Fruit fly (Drosophila melanogaster) whole organism, embryonic: Measurements from ENCODE around the gene CG34028.
A peak's percentile ranks its signal among the peaks of the same experiment; 100 is the strongest.

ENCODE experiments used
- CG10565 ChIP-seq: fragments of 200-800 bp; sonication (Bioruptor generic); optimal IDR thresholded peaks from 3 replicates; lab custom pipeline; 2016; ENCODE audit warnings: missing biosample characterization, mild to moderate bottlenecking, missing genetic modification characterization
- CG11398 ChIP-seq: fragments of 200-800 bp; sonication (Bioruptor generic); optimal IDR thresholded peaks from 2 replicates; lab custom pipeline; 2016; ENCODE audit warnings: missing biosample characterization, missing genetic modification characterization
- CG12236 ChIP-seq: fragments of 200-800 bp; sonication (Bioruptor generic); optimal IDR thresholded peaks from 2 replicates; lab custom pipeline; 2016; ENCODE audit warnings: missing biosample characterization, missing genetic modification characterization
- CG14965 ChIP-seq: fragments of 200-800 bp; sonication (Bioruptor generic); optimal IDR thresholded peaks from 2 replicates; lab custom pipeline; 2016; ENCODE audit warnings: missing biosample characterization, missing genetic modification characterization, borderline replicate concordance
- CG1602 ChIP-seq: fragments of 200-800 bp; sonication (Bioruptor generic); optimal IDR thresholded peaks from 3 replicates; lab custom pipeline; 2016; ENCODE audit warnings: missing biosample characterization, missing genetic modification characterization
- CG16815 ChIP-seq: fragments of 200-800 bp; sonication (Bioruptor generic); optimal IDR thresholded peaks from 3 replicates; lab custom pipeline; 2017; ENCODE audit warnings: missing biosample characterization, mild to moderate bottlenecking, missing genetic modification characterization
- CG18011 ChIP-seq: fragments of 200-800 bp; sonication (Bioruptor generic); optimal IDR thresholded peaks from 2 replicates; lab custom pipeline; 2017; ENCODE audit warnings: missing biosample characterization, missing genetic modification characterization, mild to moderate bottlenecking, moderate library complexity, missing genotype
- CG18619 ChIP-seq: fragments of 200-800 bp; sonication (Bioruptor generic); optimal IDR thresholded peaks from 3 replicates; lab custom pipeline; 2017; ENCODE audit warnings: missing biosample characterization, mild to moderate bottlenecking, missing genetic modification characterization
- CG2678 ChIP-seq: fragments of 200-800 bp; sonication (Bioruptor generic); optimal IDR thresholded peaks from 3 replicates; lab custom pipeline; 2019; ENCODE audit warnings: missing biosample characterization, mild to moderate bottlenecking, missing genetic modification characterization, moderate library complexity
- CG3163 ChIP-seq: fragments of 200-800 bp; sonication (Bioruptor generic); optimal IDR thresholded peaks from 3 replicates; lab custom pipeline; 2016; ENCODE audit warnings: missing biosample characterization, missing genetic modification characterization
- CG3995 ChIP-seq: fragments of 200-800 bp; sonication (Bioruptor generic); optimal IDR thresholded peaks from 3 replicates; lab custom pipeline; 2016; ENCODE audit warnings: missing biosample characterization, missing genetic modification characterization
- CG4424 ChIP-seq: fragments of 200-800 bp; sonication (Bioruptor generic); optimal IDR thresholded peaks from 3 replicates; lab custom pipeline; 2016; ENCODE audit warnings: missing biosample characterization, missing genetic modification characterization
- CG7987 ChIP-seq: fragments of 200-800 bp; sonication (Bioruptor generic); optimal IDR thresholded peaks from 2 replicates; lab custom pipeline; 2018; ENCODE audit warnings: missing biosample characterization, mild to moderate bottlenecking, missing genetic modification characterization, moderate library complexity
- CG9797 ChIP-seq: fragments of 200-800 bp; sonication (Bioruptor generic); optimal IDR thresholded peaks from 3 replicates; lab custom pipeline; 2018; ENCODE audit warnings: missing biosample characterization, mild to moderate bottlenecking, missing genetic modification characterization
- Chrac-16 ChIP-seq: fragments of 200-800 bp; sonication (Bioruptor generic); optimal IDR thresholded peaks from 3 replicates; lab custom pipeline; 2016; ENCODE audit warnings: missing biosample characterization, missing genetic modification characterization
- Dfd ChIP-seq, 2 experiments: fragments of >200 bp; optimal IDR thresholded peaks; 2 replicates each; lab custom pipeline; 2017; ENCODE audit warnings: missing biosample characterization in 2 of 2, missing genetic modification characterization in 2 of 2
- Dip2 ChIP-seq: fragments of 200-800 bp; sonication (Bioruptor generic); IDR thresholded peaks from 2 replicates; pipeline ENCODE4 v1.3.6; 2022; ENCODE audit warnings: missing biosample characterization, missing genetic modification characterization
- E2f2 ChIP-seq: fragments of 200-800 bp; sonication (Bioruptor generic); IDR thresholded peaks from 2 replicates; pipeline ENCODE4 v1.3.6; 2022; ENCODE audit warnings: missing biosample characterization, missing genetic modification characterization
- Gsc ChIP-seq: fragments of 200-800 bp; sonication (Bioruptor generic); IDR thresholded peaks from 2 replicates; pipeline ENCODE4 v1.3.6; 2022; ENCODE audit warnings: missing biosample characterization, missing genetic modification characterization
- H15 ChIP-seq: fragments of 200-800 bp; sonication (Bioruptor generic); IDR thresholded peaks from 3 replicates; pipeline ENCODE4 v1.3.6; 2022; ENCODE audit warnings: missing biosample characterization, missing genetic modification characterization
- HLHmδ ChIP-seq: fragments of 200-800 bp; sonication (Bioruptor generic); optimal IDR thresholded peaks from 2 replicates; lab custom pipeline; 2018; ENCODE audit warnings: missing biosample characterization, mild to moderate bottlenecking, missing genetic modification characterization, moderate library complexity
- Hand ChIP-seq: fragments of 200-800 bp; sonication (Bioruptor generic); optimal IDR thresholded peaks from 2 replicates; lab custom pipeline; 2017; ENCODE audit warnings: mild to moderate bottlenecking, missing biosample characterization, missing genetic modification reagents, missing genetic modification characterization
- Hmr ChIP-seq: fragments of 200-800 bp; sonication (Bioruptor generic); optimal IDR thresholded peaks from 3 replicates; lab custom pipeline; 2017; ENCODE audit warnings: mild to moderate bottlenecking, missing biosample characterization, missing genetic modification reagents, missing genetic modification characterization
- Hr39 ChIP-seq: fragments of >200 bp; optimal IDR thresholded peaks from 2 replicates; lab custom pipeline; 2017
- Oaz ChIP-seq: fragments of 200-800 bp; sonication (Bioruptor generic); IDR thresholded peaks from 2 replicates; pipeline ENCODE4 v1.3.6; 2022; ENCODE audit warnings: missing biosample characterization, missing genetic modification characterization
- Sox100B ChIP-seq: fragments of 200-800 bp; sonication (Bioruptor generic); optimal IDR thresholded peaks from 3 replicates; lab custom pipeline; 2018; ENCODE audit warnings: missing biosample characterization, mild to moderate bottlenecking, missing genetic modification characterization
- Tbp ChIP-seq: fragments of >200 bp; optimal IDR thresholded peaks from 2 replicates; lab custom pipeline; 2018; ENCODE audit warnings: missing biosample characterization, missing genetic modification characterization
- Vsx1 ChIP-seq: fragments of 200-800 bp; sonication (Bioruptor generic); optimal IDR thresholded peaks from 2 replicates; lab custom pipeline; 2017; ENCODE audit warnings: missing biosample characterization, mild to moderate bottlenecking, missing genetic modification characterization, missing genetic modification reagents
- ac ChIP-seq: fragments of 200-800 bp; sonication (Bioruptor generic); optimal IDR thresholded peaks from 3 replicates; lab custom pipeline; 2017; ENCODE audit warnings: missing biosample characterization, mild to moderate bottlenecking, missing genetic modification characterization
- aop ChIP-seq: fragments of 200-800 bp; sonication (Bioruptor generic); IDR thresholded peaks from 2 replicates; pipeline ENCODE4 v1.3.6; 2022; ENCODE audit warnings: missing biosample characterization, missing genetic modification characterization
- az2 ChIP-seq: fragments of 200-800 bp; sonication (Bioruptor generic); optimal IDR thresholded peaks from 3 replicates; lab custom pipeline; 2016; ENCODE audit warnings: missing biosample characterization, missing genetic modification characterization
- bbx ChIP-seq: fragments of 200-800 bp; sonication (Bioruptor generic); IDR thresholded peaks from 2 replicates; pipeline ENCODE4 v1.3.6; 2022; ENCODE audit warnings: missing biosample characterization, missing genetic modification characterization; ENCODE audit not compliant: partially characterized antibody
- bsh ChIP-seq, 2 experiments: fragments of 200-800 bp; sonication (Bioruptor generic); optimal IDR thresholded peaks; 2 replicates each; lab custom pipeline; 2017 to 2018; ENCODE audit warnings: mild to moderate bottlenecking in 2 of 2, missing biosample characterization in 2 of 2, missing genetic modification characterization in 2 of 2, moderate library complexity in 1 of 2
- fd3F ChIP-seq: fragments of 200-800 bp; sonication (Bioruptor generic); optimal IDR thresholded peaks from 2 replicates; lab custom pipeline; 2018; ENCODE audit warnings: missing biosample characterization, mild to moderate bottlenecking, missing genetic modification characterization, moderate library complexity
- fu2 ChIP-seq: fragments of 200-800 bp; sonication (Bioruptor generic); optimal IDR thresholded peaks from 2 replicates; lab custom pipeline; 2016; ENCODE audit warnings: missing biosample characterization, missing genetic modification characterization
- gcm ChIP-seq: fragments of 200-800 bp; sonication (Bioruptor generic); optimal IDR thresholded peaks from 2 replicates; lab custom pipeline; 2019; ENCODE audit warnings: missing biosample characterization, mild to moderate bottlenecking, missing genetic modification characterization, moderate library complexity
- grn ChIP-seq: fragments of 200-800 bp; sonication (Bioruptor generic); optimal IDR thresholded peaks from 3 replicates; lab custom pipeline; 2017; ENCODE audit warnings: missing biosample characterization, missing genetic modification characterization
- h ChIP-seq: fragments of >200 bp; optimal IDR thresholded peaks from 2 replicates; lab custom pipeline; 2017
- her ChIP-seq: fragments of 200-800 bp; sonication (Bioruptor generic); optimal IDR thresholded peaks from 2 replicates; lab custom pipeline; 2016; ENCODE audit warnings: missing biosample characterization, missing genetic modification characterization
- jumu ChIP-seq: fragments of 200-800 bp; sonication (Bioruptor generic); optimal IDR thresholded peaks from 3 replicates; lab custom pipeline; 2016; ENCODE audit warnings: missing biosample characterization, missing genetic modification characterization
- mam ChIP-seq: fragments of 200-800 bp; sonication (Bioruptor generic); optimal IDR thresholded peaks from 3 replicates; lab custom pipeline; 2016; ENCODE audit warnings: missing biosample characterization, missing genetic modification characterization
- odd ChIP-seq: fragments of 200-800 bp; sonication (Bioruptor generic); optimal IDR thresholded peaks from 2 replicates; lab custom pipeline; 2017; ENCODE audit warnings: missing biosample characterization, mild to moderate bottlenecking, missing genetic modification characterization
- pan ChIP-seq, 4 experiments: fragments of >200 bp in 3 of 4; fragments of 200-800 bp in 1 of 4; sonication (Bioruptor generic) in 1 of 4; optimal IDR thresholded peaks in 3 of 4; IDR thresholded peaks in 1 of 4; 2 replicates each; pipeline versions ENCODE4 v1.3.6 to Lab custom; 2017 to 2022; ENCODE audit warnings: missing biosample characterization in 2 of 4, missing genetic modification characterization in 2 of 4, mixed read lengths in 1 of 4
- phol ChIP-seq: fragments of 200-800 bp; sonication (Bioruptor generic); optimal IDR thresholded peaks from 3 replicates; lab custom pipeline; 2018; ENCODE audit warnings: missing biosample characterization, mild to moderate bottlenecking, missing genetic modification characterization, moderate library complexity
- sens ChIP-seq: fragments of 200-800 bp; sonication (Bioruptor generic); peaks from one replicate; lab custom pipeline; 2016; ENCODE audit warnings: missing biosample characterization, missing genetic modification characterization
- sisA ChIP-seq: fragments of 200-800 bp; sonication (Bioruptor generic); IDR thresholded peaks from 2 replicates; pipeline ENCODE4 v1.3.6; 2022; ENCODE audit warnings: missing biosample characterization, missing genetic modification characterization
- stwl ChIP-seq: fragments of 200-800 bp; sonication (Bioruptor generic); optimal IDR thresholded peaks from 3 replicates; lab custom pipeline; 2018; ENCODE audit warnings: missing biosample characterization, mild to moderate bottlenecking, missing genetic modification characterization, moderate library complexity
- trh ChIP-seq: fragments of 200-800 bp; sonication (Bioruptor generic); optimal IDR thresholded peaks from 2 replicates; lab custom pipeline; 2016; ENCODE audit warnings: missing biosample characterization, missing genetic modification characterization
- vvl ChIP-seq: fragments of 200-800 bp; sonication (Bioruptor generic); IDR thresholded peaks from 2 replicates; pipeline ENCODE4 v1.3.6; 2022; ENCODE audit warnings: missing biosample characterization, missing genetic modification characterization
- yki ChIP-seq: fragments of >200 bp; optimal IDR thresholded peaks from 3 replicates; lab custom pipeline; 2018

The CG34028 gene

DNA sequence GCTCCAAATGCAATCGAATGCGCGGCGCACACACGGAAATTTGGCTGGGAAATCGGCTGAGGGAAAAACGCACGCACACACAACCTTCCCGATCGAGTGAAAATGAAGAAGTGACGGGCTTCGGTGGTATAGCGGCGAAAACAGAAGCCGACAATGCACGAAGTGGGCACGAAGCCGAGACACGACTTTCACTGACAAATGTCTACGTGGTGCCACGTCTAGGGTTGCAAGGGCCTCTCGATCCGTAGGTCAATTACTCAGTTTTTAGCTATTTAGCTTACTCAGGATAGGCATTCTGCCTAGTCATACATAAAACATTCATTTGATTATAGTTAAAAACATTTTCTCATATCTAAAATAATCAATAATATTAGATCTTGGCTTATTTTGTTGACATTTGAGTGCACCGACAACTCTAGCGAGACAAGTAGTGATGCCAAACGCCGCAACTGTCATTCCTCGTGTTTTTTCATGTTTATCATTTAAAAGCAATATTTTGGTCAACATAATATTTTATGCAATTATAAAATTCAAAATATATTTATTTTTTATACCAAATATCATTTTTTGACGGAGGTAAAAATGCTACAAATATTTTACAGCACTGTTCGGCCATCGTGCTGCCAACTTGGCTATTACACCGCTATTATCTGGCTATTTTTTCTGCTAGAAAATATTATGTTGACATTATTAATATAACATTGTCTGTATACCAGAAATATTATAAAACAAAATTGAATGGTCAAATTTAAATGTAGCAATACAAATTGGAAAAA lies 42.4 kb downstream of the CG34028 start (continued):
- TF ChIP-seq stwl (tag; lab: Kevin White, UChicago) (peak; percentile 57), h (lab: Kevin White, UChicago) (no peak), pan (optimal IDR thresholded peaks at IDR 0.05; lab: Kevin White, UChicago) (no peak), pan (GFP tag; optimal IDR thresholded peaks at IDR 0.05 in 1 of 2, IDR thresholded peaks at IDR 0.05 in 1 of 2) (peak in 1 of 2 experiments; percentile 88), CG2678 (tag; lab: Kevin White, UChicago) (peak; percentile 92), CG7987 (GFP tag; lab: Kevin White, UChicago) (peak; percentile 59), Hand (GFP tag; lab: Kevin White, UChicago) (peak; percentile 83), fu2 (GFP tag; lab: Kevin White, UChicago) (peak; percentile 54), CG3995 (GFP tag; lab: Kevin White, UChicago) (peak; percentile 63), HLHmδ (peak; percentile 53), Sox100B (GFP tag; lab: Kevin White, UChicago) (peak; percentile 74), Gsc (GFP tag; lab: Robert Waterston, UW) (no peak), Dip2 (no peak), grn (GFP tag; lab: Kevin White, UChicago) (peak; percentile 28), CG18619 (peak; percentile 86), CG3163 (GFP tag; lab: Kevin White, UChicago) (no peak), vvl (GFP tag; lab: Robert Waterston, UW) (peak; percentile 94), Dfd (GFP tag; optimal IDR thresholded peaks at IDR 0.05; lab: Kevin White, UChicago) (no peak), bsh (GFP tag; optimal IDR thresholded peaks at IDR 0.05; lab: Kevin White, UChicago) (peak; percentile 51 to 93), CG16815 (peak; percentile 75), aop (GFP tag; lab: Robert Waterston, UW) (peak; percentile 48; the same call in 1 of the 2 replicates), CG1602 (GFP tag; lab: Kevin White, UChicago) (peak; percentile 79), odd (GFP tag; lab: Kevin White, UChicago) (peak; percentile 81), trh (GFP tag; lab: Kevin White, UChicago) (peak; percentile 77), mam (peak; percentile 76), Hmr (GFP tag; lab: Kevin White, UChicago) (peak; percentile 90), H15 (GFP tag; lab: Robert Waterston, UW) (peak; percentile 82), ac (peak; percentile 65), Hr39 (lab: Kevin White, UChicago) (no peak), yki (no peak), jumu (GFP tag; lab: Kevin White, UChicago) (peak; percentile 53), phol (tag; lab: Kevin White, UChicago) (peak; percentile 92), gcm (peak; percentile 85), CG11398 (GFP tag; lab: Kevin White, UChicago) (peak; percentile 32), Oaz (GFP tag; lab: Robert Waterston, UW) (peak; percentile 72), CG14965 (GFP tag; lab: Kevin White, UChicago) (no peak), fd3F (peak; percentile 82), CG18011 (GFP tag; lab: Kevin White, UChicago) (peak; percentile 73), az2 (GFP tag; lab: Kevin White, UChicago) (peak; percentile 89), CG4424 (GFP tag; lab: Kevin White, UChicago) (peak; percentile 89), CG9797 (GFP tag; lab: Kevin White, UChicago) (peak; percentile 28), sisA (GFP tag; lab: Robert Waterston, UW) (peak; percentile 80), her (GFP tag; lab: Kevin White, UChicago) (peak; percentile 65), Vsx1 (GFP tag; lab: Kevin White, UChicago) (peak; percentile 76), Chrac-16 (GFP tag; lab: Kevin White, UChicago) (peak; percentile 91), bbx (GFP tag; lab: Robert Waterston, UW) (peak; percentile 43; the same call in 1 of the 2 replicates), E2f2 (GFP tag; lab: Robert Waterston, UW) (peak; percentile 70), sens (GFP tag; lab: Kevin White, UChicago) (peak; percentile 97), CG10565 (GFP tag; lab: Kevin White, UChicago) (no peak), Tbp (peak; percentile 34), CG12236 (GFP tag; lab: Kevin White, UChicago) (peak; percentile 63)
